Fruit fly (Drosophila melanogaster) whole organism, embryonic: ENCODE results near the gene firl.

Experiments used
- Blimp-1 ChIP-seq: fragments of 200-800 bp; sonication (Bioruptor generic); optimal IDR thresholded peaks from 3 replicates; lab custom pipeline; 2018; ENCODE audit warnings: missing biosample characterization, missing genetic modification characterization, mild to moderate bottlenecking, moderate library complexity, missing genetic modification reagents
- CG10462 ChIP-seq: fragments of 200-800 bp; sonication (Bioruptor generic); optimal IDR thresholded peaks from 2 replicates; lab custom pipeline; 2016; ENCODE audit warnings: missing biosample characterization, missing genetic modification characterization
- CG11093 ChIP-seq: fragments of 200-800 bp; sonication (Bioruptor generic); IDR thresholded peaks from 3 replicates; pipeline ENCODE4 v1.3.6; 2022; ENCODE audit warnings: missing biosample characterization, missing genetic modification characterization
- CG11695 ChIP-seq: fragments of 200-800 bp; sonication (Bioruptor generic); IDR thresholded peaks from 3 replicates; pipeline ENCODE4 v1.3.6; 2022; ENCODE audit warnings: missing biosample characterization, missing genetic modification characterization
- CG12236 ChIP-seq: fragments of 200-800 bp; sonication (Bioruptor generic); optimal IDR thresholded peaks from 2 replicates; lab custom pipeline; 2016; ENCODE audit warnings: missing biosample characterization, missing genetic modification characterization
- CG14667 ChIP-seq: fragments of 200-800 bp; sonication (Bioruptor generic); IDR thresholded peaks from 2 replicates; pipeline ENCODE4 v1.3.6; 2022; ENCODE audit warnings: missing biosample characterization, missing genetic modification characterization
- CG15269 ChIP-seq: fragments of 200-800 bp; sonication (Bioruptor generic); optimal IDR thresholded peaks from 2 replicates; lab custom pipeline; 2018; ENCODE audit warnings: missing biosample characterization, mild to moderate bottlenecking, missing genetic modification characterization, moderate library complexity
- CG16813 ChIP-seq: fragments of 200-800 bp; sonication (Bioruptor generic); IDR thresholded peaks from 3 replicates; pipeline ENCODE4 v1.3.6; 2022; ENCODE audit warnings: missing biosample characterization, missing genetic modification characterization; ENCODE audit not compliant: partially characterized antibody
- CG18599 ChIP-seq: fragments of 200-800 bp; sonication (Bioruptor generic); optimal IDR thresholded peaks from 3 replicates; lab custom pipeline; 2017; ENCODE audit warnings: missing biosample characterization, missing genetic modification characterization, mild to moderate bottlenecking, moderate library complexity, missing genetic modification reagents
- CG2116 ChIP-seq: fragments of 200-800 bp; sonication (Bioruptor generic); optimal IDR thresholded peaks from 3 replicates; lab custom pipeline; 2018; ENCODE audit warnings: missing biosample characterization, mild to moderate bottlenecking, missing genetic modification characterization
- CG2712 ChIP-seq: fragments of 200-800 bp; optimal IDR thresholded peaks from 3 replicates; lab custom pipeline; 2019; ENCODE audit warnings: missing biosample characterization, mild to moderate bottlenecking, missing genetic modification characterization, moderate library complexity
- CG2889 ChIP-seq: fragments of 200-800 bp; sonication (Bioruptor generic); IDR thresholded peaks from 3 replicates; pipeline ENCODE4 v1.3.6; 2022; ENCODE audit warnings: missing biosample characterization, missing genetic modification characterization
- CG30403 ChIP-seq: fragments of 200-800 bp; sonication (Bioruptor generic); optimal IDR thresholded peaks from 3 replicates; lab custom pipeline; 2016; ENCODE audit warnings: missing biosample characterization, missing genetic modification characterization
- CG34422 ChIP-seq: fragments of 200-800 bp; sonication (Bioruptor generic); IDR thresholded peaks from 3 replicates; pipeline ENCODE4 v1.3.6; 2022; ENCODE audit warnings: missing biosample characterization, missing genetic modification characterization
- CG4617 ChIP-seq: fragments of 200-800 bp; sonication (Bioruptor generic); optimal IDR thresholded peaks from 3 replicates; lab custom pipeline; 2016; ENCODE audit warnings: missing biosample characterization, missing genetic modification characterization, borderline replicate concordance
- CG5953 ChIP-seq: fragments of 200-800 bp; sonication (Bioruptor generic); IDR thresholded peaks from 2 replicates; pipeline ENCODE4 v1.3.6; 2022; ENCODE audit warnings: missing biosample characterization, missing genetic modification characterization
- CG7357 ChIP-seq: fragments of 200-800 bp; sonication (Bioruptor generic); IDR thresholded peaks from 3 replicates; pipeline ENCODE4 v1.3.6; 2022; ENCODE audit warnings: missing biosample characterization, missing genetic modification characterization
- CG7372 ChIP-seq: fragments of 200-800 bp; sonication (Bioruptor generic); IDR thresholded peaks from 2 replicates; pipeline ENCODE4 v1.3.6; 2022; ENCODE audit warnings: missing biosample characterization, missing genetic modification characterization
- CG7556 ChIP-seq: fragments of 200-800 bp; sonication (Bioruptor generic); optimal IDR thresholded peaks from 2 replicates; lab custom pipeline; 2017; ENCODE audit warnings: missing biosample characterization, mild to moderate bottlenecking, missing genetic modification characterization
- CG8478 ChIP-seq: fragments of >200 bp; optimal IDR thresholded peaks from 2 replicates; lab custom pipeline; 2018
- CG9797 ChIP-seq: fragments of 200-800 bp; sonication (Bioruptor generic); optimal IDR thresholded peaks from 3 replicates; lab custom pipeline; 2018; ENCODE audit warnings: missing biosample characterization, mild to moderate bottlenecking, missing genetic modification characterization
- CG9817 ChIP-seq: fragments of 200-800 bp; sonication (Bioruptor generic); optimal IDR thresholded peaks from 2 replicates; lab custom pipeline; 2018; ENCODE audit warnings: missing biosample characterization, mild to moderate bottlenecking, missing genetic modification characterization, moderate library complexity
- CG9876 ChIP-seq: fragments of 200-800 bp; sonication (Bioruptor generic); optimal IDR thresholded peaks from 2 replicates; lab custom pipeline; 2016; ENCODE audit warnings: missing biosample characterization, missing genetic modification characterization
- Dfd ChIP-seq, 2 experiments: fragments of >200 bp; optimal IDR thresholded peaks; 2 replicates each; lab custom pipeline; 2017; ENCODE audit warnings: missing biosample characterization in 2 of 2, missing genetic modification characterization in 2 of 2
- Ets65A ChIP-seq: fragments of 200-800 bp; sonication (Bioruptor generic); peaks from one replicate; lab custom pipeline; 2016; ENCODE audit warnings: missing biosample characterization, missing genetic modification characterization
- Fer1 ChIP-seq: fragments of 200-800 bp; sonication (Bioruptor generic); optimal IDR thresholded peaks from 2 replicates; lab custom pipeline; 2017; ENCODE audit warnings: missing biosample characterization, mild to moderate bottlenecking, missing genetic modification characterization
- Hand ChIP-seq: fragments of 200-800 bp; sonication (Bioruptor generic); optimal IDR thresholded peaks from 2 replicates; lab custom pipeline; 2017; ENCODE audit warnings: mild to moderate bottlenecking, missing biosample characterization, missing genetic modification reagents, missing genetic modification characterization
- Hsf ChIP-seq: fragments of 200-800 bp; sonication (Bioruptor generic); optimal IDR thresholded peaks from 3 replicates; lab custom pipeline; 2016; ENCODE audit warnings: missing biosample characterization, missing genetic modification characterization
- Side ChIP-seq: fragments of 200-800 bp; sonication (Bioruptor generic); optimal IDR thresholded peaks from 2 replicates; lab custom pipeline; 2016; ENCODE audit warnings: missing biosample characterization, missing genetic modification characterization
- Six4 ChIP-seq: fragments of 200-800 bp; sonication (Bioruptor generic); optimal IDR thresholded peaks from 2 replicates; lab custom pipeline; 2016; ENCODE audit warnings: missing biosample characterization, missing genetic modification characterization
- Sox102F ChIP-seq: fragments of 200-800 bp; sonication (Bioruptor generic); optimal IDR thresholded peaks from 2 replicates; lab custom pipeline; 2018; ENCODE audit warnings: missing biosample characterization, mild to moderate bottlenecking, missing genetic modification characterization, moderate library complexity
- Tbp ChIP-seq: fragments of >200 bp; optimal IDR thresholded peaks from 2 replicates; lab custom pipeline; 2018; ENCODE audit warnings: missing biosample characterization, missing genetic modification characterization
- Xbp1 ChIP-seq: fragments of 200-800 bp; sonication (Bioruptor generic); optimal IDR thresholded peaks from 3 replicates; lab custom pipeline; 2016; ENCODE audit warnings: missing biosample characterization, mild to moderate bottlenecking, missing genetic modification characterization
- al ChIP-seq: fragments of 200-800 bp; sonication (Bioruptor generic); IDR thresholded peaks from 2 replicates; pipeline ENCODE4 v1.3.6; 2022; ENCODE audit warnings: missing biosample characterization, missing genetic modification characterization
- cato ChIP-seq: fragments of 200-800 bp; sonication (Bioruptor generic); optimal IDR thresholded peaks from 2 replicates; lab custom pipeline; 2016; ENCODE audit warnings: missing biosample characterization, missing genetic modification characterization, borderline replicate concordance
- chif ChIP-seq, 2 experiments: fragments of 200-800 bp; sonication (Bioruptor generic); optimal IDR thresholded peaks; 3 replicates each; lab custom pipeline; 2016; ENCODE audit warnings: missing biosample characterization in 2 of 2, missing genetic modification characterization in 2 of 2
- chinmo ChIP-seq: fragments of 200-800 bp; sonication (Bioruptor generic); IDR thresholded peaks from 4 replicates; pipeline ENCODE4 v1.3.6; 2022; ENCODE audit warnings: missing biosample characterization, missing genetic modification characterization; ENCODE audit not compliant: partially characterized antibody
- dm ChIP-seq: fragments of 200-800 bp; sonication (Bioruptor generic); optimal IDR thresholded peaks from 3 replicates; lab custom pipeline; 2016; ENCODE audit warnings: missing biosample characterization, missing genetic modification characterization
- ems ChIP-seq: fragments of 200-800 bp; sonication (Bioruptor generic); optimal IDR thresholded peaks from 3 replicates; lab custom pipeline; 2016; ENCODE audit warnings: missing biosample characterization, missing genetic modification characterization
- gcm2 ChIP-seq: fragments of 200-800 bp; sonication (Bioruptor generic); optimal IDR thresholded peaks from 2 replicates; lab custom pipeline; 2016; ENCODE audit warnings: missing biosample characterization, missing genetic modification characterization
- gfzf ChIP-seq: fragments of 200-800 bp; sonication (Bioruptor generic); optimal IDR thresholded peaks from 2 replicates; lab custom pipeline; 2016; ENCODE audit warnings: missing biosample characterization, mild to moderate bottlenecking, missing genetic modification characterization, moderate library complexity
- hbn ChIP-seq: fragments of 200-800 bp; sonication (Bioruptor generic); IDR thresholded peaks from 2 replicates; pipeline ENCODE4 v1.3.6; 2022; ENCODE audit warnings: missing biosample characterization, missing genetic modification characterization; ENCODE audit not compliant: partially characterized antibody
- inv ChIP-seq: fragments of 200-800 bp; sonication (Bioruptor generic); IDR thresholded peaks from 2 replicates; pipeline ENCODE4 v1.3.6; 2022; ENCODE audit warnings: missing biosample characterization, missing genetic modification characterization; ENCODE audit not compliant: partially characterized antibody
- kah ChIP-seq: fragments of 200-800 bp; sonication (Bioruptor generic); optimal IDR thresholded peaks from 2 replicates; lab custom pipeline; 2018; ENCODE audit warnings: missing biosample characterization, mild to moderate bottlenecking, missing genetic modification characterization
- lilli ChIP-seq: fragments of 200-800 bp; sonication (Bioruptor generic); optimal IDR thresholded peaks from 3 replicates; lab custom pipeline; 2016; ENCODE audit warnings: missing biosample characterization, missing genetic modification characterization
- nmo ChIP-seq: fragments of 200-800 bp; sonication (Bioruptor generic); optimal IDR thresholded peaks from 2 replicates; lab custom pipeline; 2018; ENCODE audit warnings: missing biosample characterization, mild to moderate bottlenecking, missing genetic modification characterization, moderate library complexity
- otp ChIP-seq: fragments of 200-800 bp; sonication (Bioruptor generic); IDR thresholded peaks from 3 replicates; pipeline ENCODE4, ENCODE4 v1.3.6; 2022; ENCODE audit warnings: missing biosample characterization, missing genetic modification characterization
- pho ChIP-seq: fragments of 200-800 bp; sonication (Bioruptor generic); optimal IDR thresholded peaks from 2 replicates; lab custom pipeline; 2016; ENCODE audit warnings: missing biosample characterization, missing genetic modification characterization
- row ChIP-seq: fragments of 200-800 bp; sonication (Bioruptor generic); IDR thresholded peaks from 3 replicates; pipeline ENCODE4 v1.3.6; 2022; ENCODE audit warnings: missing biosample characterization, missing genetic modification characterization
- sqz ChIP-seq: fragments of 200-800 bp; sonication (Bioruptor generic); optimal IDR thresholded peaks from 3 replicates; lab custom pipeline; 2018; ENCODE audit warnings: missing biosample characterization, mild to moderate bottlenecking, missing genetic modification characterization
- tna ChIP-seq: fragments of 200-800 bp; sonication (Bioruptor generic); IDR thresholded peaks from 2 replicates; pipeline ENCODE4 v1.3.6; 2022; ENCODE audit warnings: missing biosample characterization, missing genetic modification characterization; ENCODE audit not compliant: partially characterized antibody
- usp ChIP-seq: fragments of >200 bp; optimal IDR thresholded peaks from 2 replicates; lab custom pipeline; 2017; ENCODE audit warnings: missing biosample characterization, missing genetic modification characterization

firl gene

dm6 chr2L:12093652-12094051 lies 27.1 kb upstream of the firl start (continued):
- TF ChIP-seq otp (no peak), CG18599 (GFP tag; lab: Kevin White, UChicago) (no peak), lilli (no peak), ems (GFP tag; lab: Kevin White, UChicago) (no peak), CG7372 (GFP tag; lab: Robert Waterston, UW) (no peak), pho (GFP tag; lab: Kevin White, UChicago) (peak; percentile 1), Tbp (GFP tag; lab: Kevin White, UChicago) (no peak), CG14667 (GFP tag; lab: Robert Waterston, UW) (no peak), row (GFP tag; lab: Robert Waterston, UW) (no peak; the same call in 2 of the 3 replicates), nmo (GFP tag; lab: Kevin White, UChicago) (peak; percentile 32), Six4 (no peak), gfzf (GFP tag; lab: Kevin White, UChicago) (peak; percentile 90), CG11093 (no peak), Blimp-1 (GFP tag; lab: Kevin White, UChicago) (no peak), inv (GFP tag; lab: Robert Waterston, UW) (no peak), gcm2 (GFP tag; lab: Kevin White, UChicago) (no peak), CG10462 (no peak), cato (GFP tag; lab: Kevin White, UChicago) (no peak), Side (no peak), CG5953 (GFP tag; lab: Robert Waterston, UW) (no peak), CG34422 (GFP tag; lab: Robert Waterston, UW) (peak; percentile 50; the same call in 1 of the 3 replicates), chif (GFP tag; optimal IDR thresholded peaks at IDR 0.05; lab: Kevin White, UChicago) (no peak), Hsf (GFP tag; lab: Kevin White, UChicago) (no peak), Xbp1 (GFP tag; lab: Kevin White, UChicago) (no peak), CG9797 (GFP tag; lab: Kevin White, UChicago) (peak; percentile 98), dm (GFP tag; lab: Kevin White, UChicago) (no peak), tna (GFP tag; lab: Robert Waterston, UW) (peak; percentile 47; the same call in 1 of the 2 replicates), CG30403 (no peak), Sox102F (GFP tag; lab: Kevin White, UChicago) (no peak), Hand (GFP tag; lab: Kevin White, UChicago) (no peak), hbn (GFP tag; lab: Robert Waterston, UW) (no peak), CG7357 (GFP tag; lab: Robert Waterston, UW) (no peak), CG9817 (tag; lab: Kevin White, UChicago) (no peak), CG7556 (no peak), Dfd (GFP tag; optimal IDR thresholded peaks at IDR 0.05; lab: Kevin White, UChicago) (no peak), chinmo (GFP tag; lab: Robert Waterston, UW) (no peak), CG12236 (no peak), kah (GFP tag; lab: Kevin White, UChicago) (peak; percentile 0), CG16813 (GFP tag; lab: Robert Waterston, UW) (no peak), al (GFP tag; lab: Robert Waterston, UW) (no peak), Ets65A (no peak), CG15269 (tag; lab: Kevin White, UChicago) (no peak), CG9876 (no peak), sqz (GFP tag; lab: Kevin White, UChicago) (no peak), CG8478 (no peak), CG2889 (no peak), CG2712 (tag; lab: Kevin White, UChicago) (peak; percentile 48), CG2116 (peak; percentile 48), Fer1 (GFP tag; lab: Kevin White, UChicago) (no peak), usp (no peak), CG11695 (GFP tag; lab: Robert Waterston, UW) (no peak), CG4617 (GFP tag; lab: Kevin White, UChicago) (peak; percentile 87)
